Worm (Caenorhabditis elegans): ENCODE measurements around the gene sfxn-1.2.

ce11 chrII:11153080-11153479 lies 32.7 kb upstream of the sfxn-1.2 start:
- no peak for TF ChIP-seq egl-44 (GFP tag; IDR thresholded peaks at IDR 0.05)
- TF ChIP-seq nhr-27 (tag; optimal IDR thresholded peaks at IDR 0.05), result no peak
- no peak for TF ChIP-seq rec-8 (tag; optimal IDR thresholded peaks at IDR 0.05)
- TF ChIP-seq tbx-9 (tag; optimal IDR thresholded peaks at IDR 0.05; ENCODE audit: borderline replicate concordance), result no peak
- TF ChIP-seq egl-18 (GFP tag; IDR thresholded peaks at IDR 0.05), result no peak
- no peak for TF ChIP-seq hrde-1 (tag; optimal IDR thresholded peaks at IDR 0.05; ENCODE audit: borderline replicate concordance)
- no peak for TF ChIP-seq fkh-3 (tag; optimal IDR thresholded peaks at IDR 0.05)
- no peak for TF ChIP-seq snpc-1.3 (tag; optimal IDR thresholded peaks at IDR 0.05; ENCODE audit: insufficient read depth)
- no peak for TF ChIP-seq aptf-2 (GFP tag; conservative IDR thresholded peaks at IDR 0.05)
- no peak for TF ChIP-seq K11D2.4 (GFP tag; IDR thresholded peaks at IDR 0.05)
- no peak for TF ChIP-seq snpc-4 (GFP tag; optimal IDR thresholded peaks at IDR 0.05)
- TF ChIP-seq snpc-4 (tag; optimal IDR thresholded peaks at IDR 0.05), result no peak

Data from whole organism, young adult.